Comparison of ENCODE assay signal across 3 worm cellular contexts in the genomic region with DNA sequence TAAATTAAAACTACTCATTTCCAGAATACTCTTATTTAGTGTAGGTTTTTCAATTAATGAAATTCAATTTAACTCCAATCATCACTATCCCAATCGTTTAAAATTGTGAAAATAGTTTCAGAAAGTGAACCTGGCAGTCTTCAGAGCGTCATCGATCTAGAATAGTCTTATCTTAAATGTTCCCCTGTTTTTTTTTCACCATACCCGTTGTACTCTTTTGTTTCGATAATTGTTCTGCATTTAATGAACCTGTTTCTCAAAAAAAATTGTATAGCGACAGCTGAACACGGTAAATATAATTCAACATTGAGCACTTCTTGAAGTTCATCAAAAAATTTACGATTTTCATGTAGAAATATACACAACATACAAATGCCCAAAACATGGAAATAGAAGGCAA.
A peak's percentile ranks its signal among the peaks of the same experiment; 100 is the strongest.
TF ChIP-seq lines count a peak whose summit lies in the region.

No protein-coding gene starts in this region.

TF ChIP-seq in whole organism, L3 larva, 47 proteins besides CTCF, POLR2A, EP300 and RAD21:
- TF ChIP-seq elt-2 (tag; optimal IDR thresholded peaks at IDR 0.05; lab: Kevin White, UChicago), result peak; percentile 9
- peak; percentile 38 for TF ChIP-seq nhr-43 (tag; optimal IDR thresholded peaks at IDR 0.05; lab: Kevin White, UChicago; ENCODE audit: poor library complexity, severe bottlenecking)
- no peak for TF ChIP-seq nhr-25 (tag; optimal IDR thresholded peaks at IDR 0.05; lab: Kevin White, UChicago)

TF ChIP-seq in whole organism, L4 larva, 104 proteins besides CTCF, POLR2A, EP300 and RAD21:
- TF ChIP-seq T20F7.1 (GFP tag; optimal IDR thresholded peaks at IDR 0.05; lab: Kevin White, UChicago), result peak; percentile 30
- TF ChIP-seq egl-27 (tag; optimal IDR thresholded peaks at IDR 0.05; lab: Kevin White, UChicago), result no peak
- TF ChIP-seq zfp-3 (GFP tag; conservative IDR thresholded peaks at IDR 0.05; lab: Robert Waterston, UW), result 0 out of 2 replicates have a peak, but pooled peaks have one; percentile 24
- TF ChIP-seq nhr-111 (GFP tag; optimal IDR thresholded peaks at IDR 0.05; lab: Kevin White, UChicago), result no peak
- no peak for TF ChIP-seq ztf-7 (tag; optimal IDR thresholded peaks at IDR 0.05; lab: Kevin White, UChicago)
- TF ChIP-seq nhr-25 (tag; optimal IDR thresholded peaks at IDR 0.05; lab: Kevin White, UChicago; ENCODE audit: borderline replicate concordance, insufficient read depth), result no peak
- TF ChIP-seq Y105C5A.15 (GFP tag; IDR thresholded peaks at IDR 0.05; lab: Robert Waterston, UW), result no peak
- TF ChIP-seq aha-1 (tag; lab: Kevin White, UChicago), result peak; percentile 83
- no peak for TF ChIP-seq gei-8 (GFP tag; optimal IDR thresholded peaks at IDR 0.05; lab: Kevin White, UChicago)
- TF ChIP-seq ceh-82 (tag; optimal IDR thresholded peaks at IDR 0.05; lab: Kevin White, UChicago), result no peak
- no peak for TF ChIP-seq ctbp-1 (GFP tag; IDR thresholded peaks at IDR 0.05; lab: Robert Waterston, UW)
- TF ChIP-seq lin-38 (GFP tag; IDR thresholded peaks at IDR 0.05; lab: Robert Waterston, UW), result peak; percentile 41
- no peak for TF ChIP-seq lin-15B (tag; optimal IDR thresholded peaks at IDR 0.05; lab: Kevin White, UChicago)
- no peak for TF ChIP-seq ceh-32 (tag; optimal IDR thresholded peaks at IDR 0.05; lab: Kevin White, UChicago; ENCODE audit: poor library complexity)
- no peak for TF ChIP-seq nhr-102 (tag; optimal IDR thresholded peaks at IDR 0.05; lab: Kevin White, UChicago)
- no peak for TF ChIP-seq T26A8.4 (GFP tag; IDR thresholded peaks at IDR 0.05; lab: Robert Waterston, UW)
- TF ChIP-seq daf-16 (GFP tag; optimal IDR thresholded peaks at IDR 0.05; lab: Kevin White, UChicago), result no peak
- TF ChIP-seq daf-16 (tag; optimal IDR thresholded peaks at IDR 0.05; lab: Kevin White, UChicago), result peak; percentile 30

TF ChIP-seq in whole organism, young adult, 124 proteins besides CTCF, POLR2A, EP300 and RAD21:
- TF ChIP-seq lin-54 (GFP tag; optimal IDR thresholded peaks at IDR 0.05; lab: Kevin White, UChicago), result no peak
- TF ChIP-seq repo-1 (tag; optimal IDR thresholded peaks at IDR 0.05; lab: Kevin White, UChicago), result peak; percentile 64
- TF ChIP-seq snpc-1.3 (tag; optimal IDR thresholded peaks at IDR 0.05; lab: Kevin White, UChicago; ENCODE audit: insufficient read depth), result peak; percentile 3
- 0 out of 2 replicates have a peak, but pooled peaks have one; percentile 14 for TF ChIP-seq nfyb-1 (GFP tag; IDR thresholded peaks at IDR 0.05; lab: Robert Waterston, UW)
- TF ChIP-seq snpc-4 (GFP tag; optimal IDR thresholded peaks at IDR 0.05; lab: Kevin White, UChicago), result no peak
- TF ChIP-seq snpc-4 (tag; optimal IDR thresholded peaks at IDR 0.05; lab: Kevin White, UChicago), result peak in 1 of 4 experiments; percentile 12
- peak; percentile 35 for TF ChIP-seq ZK185.1 (tag; optimal IDR thresholded peaks at IDR 0.05; lab: Kevin White, UChicago; ENCODE audit: poor library complexity, severe bottlenecking)
- peak; percentile 42; the same call in 1 of the 2 replicates for TF ChIP-seq madf-6 (GFP tag; IDR thresholded peaks at IDR 0.05; lab: Robert Waterston, UW)
- no peak for TF ChIP-seq F23B12.7 (tag; optimal IDR thresholded peaks at IDR 0.05; lab: Kevin White, UChicago; ENCODE audit: insufficient read depth)
- no peak for TF ChIP-seq nhr-80 (tag; optimal IDR thresholded peaks at IDR 0.05; lab: Kevin White, UChicago)
- peak; percentile 69 for TF ChIP-seq hrde-1 (tag; optimal IDR thresholded peaks at IDR 0.05; lab: Kevin White, UChicago; ENCODE audit: borderline replicate concordance)
- peak; percentile 16 for TF ChIP-seq tlf-1 (GFP tag; optimal IDR thresholded peaks at IDR 0.05; lab: Kevin White, UChicago)
- TF ChIP-seq B0336.3 (GFP tag; IDR thresholded peaks at IDR 0.05; lab: Robert Waterston, UW), result 0 out of 2 replicates have a peak, but pooled peaks have one; percentile 37
- no peak for TF ChIP-seq F57C9.4 (tag; optimal IDR thresholded peaks at IDR 0.05; lab: Kevin White, UChicago)
- TF ChIP-seq Y95B8A.8 (GFP tag; IDR thresholded peaks at IDR 0.05; lab: Robert Waterston, UW), result peak; percentile 43; the same call in 1 of the 2 replicates
